Worm (Caenorhabditis elegans) whole organism, mixed stage, embryonic: ENCODE results near the gene fbxb-106.

Source experiments
- M03D4.4 ChIP-seq: sonication (generic microtip); optimal IDR thresholded peaks from 2 replicates; lab custom pipeline; 2017; ENCODE audit warnings: mild to moderate bottlenecking, missing genetic modification characterization, missing compliant biosample characterization
- ces-1 ChIP-seq: fragments of 150-350 bp; optimal IDR thresholded peaks from 2 replicates; lab custom pipeline; 2014; ENCODE audit warnings: missing biosample characterization, missing genetic modification reagents, missing genetic modification characterization
- elt-1 ChIP-seq: sonication (generic microtip); optimal IDR thresholded peaks from 2 replicates; lab custom pipeline; 2017; ENCODE audit warnings: missing genetic modification characterization, mild to moderate bottlenecking, missing compliant biosample characterization, antibody characterized with exemption, moderate library complexity, borderline replicate concordance; ENCODE audit not compliant: insufficient read depth
- elt-3 ChIP-seq: fragments of 150-350 bp; optimal IDR thresholded peaks from 2 replicates; lab custom pipeline; 2014; ENCODE audit warnings: missing biosample characterization, missing genetic modification characterization
- ham-2 ChIP-seq: fragments of 200-800 bp; sonication (Bioruptor generic); optimal IDR thresholded peaks from 2 replicates; lab custom pipeline; 2018; ENCODE audit warnings: mild to moderate bottlenecking, missing genetic modification characterization, missing compliant biosample characterization
- lin-13 ChIP-seq: fragments of 150-350 bp; optimal IDR thresholded peaks from 2 replicates; lab custom pipeline; 2014; ENCODE audit warnings: missing biosample characterization, missing genetic modification characterization
- nhr-237 ChIP-seq: fragments of 150-350 bp; optimal IDR thresholded peaks from 2 replicates; lab custom pipeline; 2014; ENCODE audit warnings: missing biosample characterization, missing genetic modification characterization
- nhr-76 ChIP-seq: sonication (generic microtip); optimal IDR thresholded peaks from 2 replicates; lab custom pipeline; 2017; ENCODE audit warnings: missing biosample characterization, missing genetic modification characterization
- snpc-4 ChIP-seq: fragments of 150-350 bp; optimal IDR thresholded peaks from 2 replicates; lab custom pipeline; 2014; ENCODE audit warnings: missing biosample characterization, missing genetic modification characterization
- ztf-11 ChIP-seq: fragments of 150-350 bp; optimal IDR thresholded peaks from 2 replicates; lab custom pipeline; 2014; ENCODE audit warnings: missing biosample characterization, missing genetic modification characterization

DNA sequence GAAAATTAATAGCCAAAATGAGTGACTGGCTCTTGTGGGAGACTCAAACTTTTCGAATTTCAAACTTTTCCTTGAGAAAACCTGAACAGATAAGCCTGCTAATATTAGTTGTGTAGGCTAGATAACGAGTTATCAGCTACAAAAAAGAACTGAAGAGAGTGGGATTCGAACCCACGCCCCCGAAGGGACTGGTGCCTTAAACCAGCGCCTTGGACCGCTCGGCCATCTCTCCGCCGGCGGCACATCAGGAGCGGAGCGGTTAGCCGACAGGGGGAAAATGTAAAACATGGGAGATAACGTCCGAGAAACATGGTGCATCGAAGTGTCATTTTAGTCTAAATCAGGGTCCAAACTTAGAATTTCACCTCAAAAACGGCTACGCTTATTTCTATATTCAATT is 26.6 kb upstream of the fbxb-106 start:
- TF ChIP-seq ztf-11 (tag; lab: Kevin White, UChicago) (no peak), M03D4.4 (tag; lab: Kevin White, UChicago) (no peak), elt-3 (tag; lab: Kevin White, UChicago) (no peak), nhr-76 (tag; lab: Kevin White, UChicago) (no peak), ces-1 (GFP tag; lab: Kevin White, UChicago) (no peak), ham-2 (GFP tag; lab: Kevin White, UChicago) (no peak), snpc-4 (no peak), elt-1 (tag; lab: Kevin White, UChicago) (no peak), nhr-237 (tag; lab: Kevin White, UChicago) (no peak), lin-13 (tag; lab: Kevin White, UChicago) (no peak)
